Worm (Caenorhabditis elegans) whole organism, young adult: ENCODE data around the gene C26E6.12.
A peak's percentile ranks its signal among the peaks of the same experiment; 100 is the strongest.

Experiments
- C06A6.2 ChIP-seq: fragments of 200-800 bp; sonication (Bioruptor generic); conservative IDR thresholded peaks from 2 replicates; pipeline ENCODE4 v1.3.6; 2022; ENCODE audit warnings: missing genetic modification characterization, missing compliant biosample characterization
- C17E4.6 ChIP-seq: fragments of 200-800 bp; sonication (Bioruptor generic); IDR thresholded peaks from 2 replicates; pipeline ENCODE4 v1.3.6; 2022; ENCODE audit warnings: missing genetic modification reagents, missing genetic modification characterization, missing compliant biosample characterization
- D2030.7 ChIP-seq: fragments of 200-800 bp; sonication (Bioruptor generic); IDR thresholded peaks from 2 replicates; pipeline ENCODE4 v1.3.6; 2022; ENCODE audit warnings: missing genetic modification reagents, missing genetic modification characterization, missing compliant biosample characterization
- F10E7.11 ChIP-seq: sonication (generic microtip); optimal IDR thresholded peaks from 2 replicates; lab custom pipeline; 2017; ENCODE audit warnings: mild to moderate bottlenecking, missing genetic modification characterization, moderate library complexity, missing compliant biosample characterization
- F33H1.4 ChIP-seq: fragments of 200-800 bp; sonication (Bioruptor generic); IDR thresholded peaks from 2 replicates; pipeline ENCODE4 v1.3.6; 2022; ENCODE audit warnings: missing genetic modification reagents, missing genetic modification characterization, missing compliant biosample characterization
- F39B2.1 ChIP-seq: fragments of 200-800 bp; sonication (Bioruptor generic); IDR thresholded peaks from 2 replicates; pipeline ENCODE4 v1.3.6; 2022; ENCODE audit warnings: missing genetic modification reagents, missing genetic modification characterization, missing compliant biosample characterization
- F55B11.4 ChIP-seq: sonication (generic microtip); optimal IDR thresholded peaks from 2 replicates; lab custom pipeline; 2016; ENCODE audit warnings: missing compliant biosample characterization, missing genetic modification characterization, borderline replicate concordance; ENCODE audit not compliant: insufficient read depth
- F57A8.1 ChIP-seq: fragments of 200-800 bp; sonication (Bioruptor generic); optimal IDR thresholded peaks from 2 replicates; lab custom pipeline; 2018; ENCODE audit warnings: mild to moderate bottlenecking, missing genetic modification characterization, moderate library complexity, missing compliant biosample characterization
- K11D2.4 ChIP-seq: fragments of 200-800 bp; sonication (Bioruptor generic); IDR thresholded peaks from 2 replicates; pipeline ENCODE4 v1.3.6; 2022; ENCODE audit warnings: missing genetic modification reagents, missing genetic modification characterization, missing compliant biosample characterization
- K12H6.12 ChIP-seq: fragments of 200-800 bp; sonication (Bioruptor generic); optimal IDR thresholded peaks from 2 replicates; lab custom pipeline; 2018; ENCODE audit warnings: mild to moderate bottlenecking, missing genetic modification characterization, missing compliant biosample characterization
- T07F8.4 ChIP-seq: sonication (generic microtip); optimal IDR thresholded peaks from 2 replicates; lab custom pipeline; 2016; ENCODE audit warnings: mild to moderate bottlenecking, missing genetic modification characterization, moderate library complexity, missing compliant biosample characterization
- Y56A3A.18 ChIP-seq: fragments of 200-800 bp; sonication (Bioruptor generic); IDR thresholded peaks from 2 replicates; pipeline ENCODE4 v1.3.6; 2022; ENCODE audit warnings: missing genetic modification reagents, missing genetic modification characterization, missing compliant biosample characterization
- Y95B8A.8 ChIP-seq: fragments of 200-800 bp; sonication (Bioruptor generic); IDR thresholded peaks from 2 replicates; pipeline ENCODE4 v1.3.6; 2022; ENCODE audit warnings: missing genetic modification reagents, missing genetic modification characterization, missing compliant biosample characterization
- ama-1 ChIP-seq, 3 experiments: fragments of 150-350 bp in 1 of 3; sonication (generic microtip) in 2 of 3; optimal IDR thresholded peaks; 2 replicates each; lab custom pipeline; 2014 to 2018; ENCODE audit warnings: missing biosample characterization in 2 of 3, missing genetic modification characterization in 2 of 3, missing genetic modification reagents in 2 of 3
- aptf-2 ChIP-seq: fragments of 200-800 bp; sonication (Bioruptor generic); conservative IDR thresholded peaks from 2 replicates; pipeline ENCODE4 v1.3.6; 2022; ENCODE audit warnings: missing genetic modification reagents, missing genetic modification characterization, missing compliant biosample characterization
- aptf-3 ChIP-seq: fragments of 200-800 bp; sonication (Bioruptor generic); IDR thresholded peaks from 2 replicates; pipeline ENCODE4 v1.3.6; 2022; ENCODE audit warnings: missing genetic modification characterization, missing compliant biosample characterization
- atf-7 ChIP-seq: sonication (generic microtip); optimal IDR thresholded peaks from 2 replicates; lab custom pipeline; 2017; ENCODE audit warnings: mild to moderate bottlenecking, missing genetic modification characterization, missing compliant biosample characterization
- athp-1 ChIP-seq: sonication (generic microtip); optimal IDR thresholded peaks from 2 replicates; lab custom pipeline; 2017; ENCODE audit warnings: mild to moderate bottlenecking, missing genetic modification characterization, missing compliant biosample characterization
- ccch-3 ChIP-seq: fragments of 200-800 bp; sonication (Bioruptor generic); optimal IDR thresholded peaks from 2 replicates; lab custom pipeline; 2018; ENCODE audit warnings: mild to moderate bottlenecking, missing genetic modification characterization, missing compliant biosample characterization
- cebp-1 ChIP-seq, 2 experiments: fragments of 200-800 bp in 1 of 2; sonication (Bioruptor generic) in 1 of 2; sonication (generic microtip) in 1 of 2; IDR thresholded peaks in 1 of 2; optimal IDR thresholded peaks in 1 of 2; 2 replicates each; pipeline versions ENCODE4 v1.3.6 to Lab custom; 2017 to 2022; ENCODE audit warnings: missing compliant biosample characterization in 2 of 2, missing genetic modification characterization in 2 of 2, mild to moderate bottlenecking in 1 of 2, missing genetic modification reagents in 1 of 2, moderate library complexity in 1 of 2
- ceh-27 ChIP-seq: fragments of 200-800 bp; sonication (Bioruptor generic); optimal IDR thresholded peaks from 2 replicates; lab custom pipeline; 2018; ENCODE audit warnings: mild to moderate bottlenecking, missing genetic modification characterization, moderate library complexity, missing compliant biosample characterization
- ceh-40 ChIP-seq: fragments of 200-800 bp; sonication (Bioruptor generic); IDR thresholded peaks from 2 replicates; pipeline ENCODE4 v1.3.6; 2022; ENCODE audit warnings: missing genetic modification characterization, missing compliant biosample characterization
- chd-7 ChIP-seq: sonication (generic microtip); optimal IDR thresholded peaks from 2 replicates; lab custom pipeline; 2016; ENCODE audit warnings: mild to moderate bottlenecking, missing genetic modification characterization, moderate library complexity, missing compliant biosample characterization
- die-1 ChIP-seq: sonication (generic microtip); optimal IDR thresholded peaks from 2 replicates; lab custom pipeline; 2016; ENCODE audit warnings: missing genotype, mild to moderate bottlenecking, missing genetic modification characterization, missing compliant biosample characterization
- egrh-3 ChIP-seq: fragments of 200-800 bp; sonication (Bioruptor generic); IDR thresholded peaks from 2 replicates; pipeline ENCODE4 v1.3.6; 2022; ENCODE audit warnings: missing genetic modification reagents, missing genetic modification characterization, missing compliant biosample characterization
- ets-4 ChIP-seq: fragments of 200-800 bp; sonication (Bioruptor generic); optimal IDR thresholded peaks from 2 replicates; lab custom pipeline; 2018; ENCODE audit warnings: mild to moderate bottlenecking, missing genetic modification characterization, missing compliant biosample characterization
- him-1 ChIP-seq: sonication (generic microtip); optimal IDR thresholded peaks from 2 replicates; lab custom pipeline; 2016; ENCODE audit warnings: missing genotype, missing genetic modification reagents, missing genetic modification characterization, missing compliant biosample characterization
- let-526 ChIP-seq: fragments of 200-800 bp; sonication (Bioruptor generic); IDR thresholded peaks from 2 replicates; pipeline ENCODE4 v1.3.6; 2022; ENCODE audit warnings: missing genetic modification reagents, missing genetic modification characterization, missing compliant biosample characterization
- lin-26 ChIP-seq: fragments of 200-800 bp; sonication (Bioruptor generic); IDR thresholded peaks from 2 replicates; pipeline ENCODE4 v1.3.6; 2022; ENCODE audit warnings: missing genetic modification reagents, missing genetic modification characterization, missing compliant biosample characterization
- madf-3 ChIP-seq: fragments of 200-800 bp; sonication (Bioruptor generic); IDR thresholded peaks from 2 replicates; pipeline ENCODE4 v1.3.6; 2022; ENCODE audit warnings: missing genetic modification reagents, missing genetic modification characterization, missing compliant biosample characterization
- madf-8 ChIP-seq: fragments of 200-800 bp; sonication (Bioruptor generic); conservative IDR thresholded peaks from 2 replicates; pipeline ENCODE4 v1.3.6; 2022; ENCODE audit warnings: missing genetic modification reagents, missing genetic modification characterization, missing compliant biosample characterization
- mes-4 ChIP-seq: sonication (generic microtip); optimal IDR thresholded peaks from 2 replicates; lab custom pipeline; 2016; ENCODE audit warnings: missing genotype, missing genetic modification characterization, missing compliant biosample characterization
- nfya-1 ChIP-seq: sonication (generic microtip); optimal IDR thresholded peaks from 2 replicates; lab custom pipeline; 2017; ENCODE audit warnings: antibody characterized with exemption, missing compliant biosample characterization, missing genetic modification characterization, borderline replicate concordance; ENCODE audit not compliant: insufficient read depth
- nhr-179 ChIP-seq: sonication (generic microtip); optimal IDR thresholded peaks from 2 replicates; lab custom pipeline; 2016; ENCODE audit warnings: mild to moderate bottlenecking, missing genetic modification characterization, missing compliant biosample characterization
- nhr-27 ChIP-seq: fragments of 200-800 bp; sonication (Bioruptor generic); optimal IDR thresholded peaks from 2 replicates; lab custom pipeline; 2018; ENCODE audit warnings: mild to moderate bottlenecking, missing genetic modification characterization, moderate library complexity, missing compliant biosample characterization
- nhr-80 ChIP-seq: sonication (generic microtip); optimal IDR thresholded peaks from 2 replicates; lab custom pipeline; 2016; ENCODE audit warnings: missing genetic modification characterization, missing compliant biosample characterization
- nhr-90 ChIP-seq: sonication (generic microtip); optimal IDR thresholded peaks from 2 replicates; lab custom pipeline; 2016; ENCODE audit warnings: missing genotype, mild to moderate bottlenecking, missing genetic modification characterization, missing compliant biosample characterization
- pbrm-1 ChIP-seq: fragments of 200-800 bp; sonication (Bioruptor generic); IDR thresholded peaks from 2 replicates; pipeline ENCODE4 v1.3.6; 2022; ENCODE audit warnings: missing genetic modification reagents, missing genetic modification characterization, missing compliant biosample characterization
- rec-8 ChIP-seq, 2 experiments: sonication (generic microtip); optimal IDR thresholded peaks; 2 replicates each; lab custom pipeline; 2016; ENCODE audit warnings: mild to moderate bottlenecking in 2 of 2, missing genetic modification characterization in 2 of 2, missing genetic modification reagents in 2 of 2, missing genotype in 2 of 2, missing biosample characterization in 1 of 2, missing compliant biosample characterization in 1 of 2, moderate library complexity in 1 of 2
- snpc-4 ChIP-seq, 5 experiments: fragments of 150-350 bp in 1 of 5; sonication (generic microtip) in 4 of 5; optimal IDR thresholded peaks; 2 replicates each; lab custom pipeline; 2014 to 2018; ENCODE audit warnings: missing genetic modification characterization in 5 of 5, missing biosample characterization in 3 of 5, antibody characterized with exemption in 2 of 5, mild to moderate bottlenecking in 2 of 5, missing compliant biosample characterization in 2 of 5, missing genotype in 2 of 5, moderate library complexity in 2 of 5, missing genetic modification reagents in 1 of 5
- somi-1 ChIP-seq: fragments of 200-800 bp; sonication (Bioruptor generic); optimal IDR thresholded peaks from 2 replicates; lab custom pipeline; 2018; ENCODE audit warnings: mild to moderate bottlenecking, missing genetic modification characterization, missing compliant biosample characterization
- tbp1 ChIP-seq: fragments of 200-800 bp; sonication (Bioruptor generic); optimal IDR thresholded peaks from 2 replicates; lab custom pipeline; 2018; ENCODE audit warnings: mild to moderate bottlenecking, missing genetic modification characterization, missing compliant biosample characterization
- unc-62 ChIP-seq: fragments of 150-350 bp; optimal IDR thresholded peaks from 2 replicates; lab custom pipeline; 2014; ENCODE audit warnings: missing biosample characterization, missing genetic modification reagents, missing genetic modification characterization
- ztf-28 ChIP-seq: fragments of 200-800 bp; sonication (Bioruptor generic); IDR thresholded peaks from 2 replicates; pipeline ENCODE4 v1.3.6; 2022; ENCODE audit warnings: missing genetic modification reagents, missing genetic modification characterization, missing compliant biosample characterization
- ztf-3 ChIP-seq: fragments of 200-800 bp; sonication (Bioruptor generic); optimal IDR thresholded peaks from 2 replicates; lab custom pipeline; 2018; ENCODE audit warnings: mild to moderate bottlenecking, missing genetic modification characterization, missing compliant biosample characterization
- ztf-6 ChIP-seq: fragments of 200-800 bp; sonication (Bioruptor generic); IDR thresholded peaks from 2 replicates; pipeline ENCODE4 v1.3.6; 2022; ENCODE audit warnings: missing genetic modification reagents, missing genetic modification characterization, missing compliant biosample characterization

C26E6.12 gene

ce11 chrIII:4930154-4930679 is 1.8 kb downstream of the C26E6.12 start, which contains the start of gene set-2 (continued):
- peak; percentile 75 for TF ChIP-seq athp-1
- TF ChIP-seq Y95B8A.8 (GFP tag; lab: Robert Waterston, UW), result peak; percentile 89
- TF ChIP-seq C17E4.6 (GFP tag; lab: Robert Waterston, UW), result peak; percentile 59; the same call in 1 of the 2 replicates
- TF ChIP-seq madf-3 (GFP tag; lab: Robert Waterston, UW), result peak; percentile 89
- no peak for TF ChIP-seq ama-1 (optimal IDR thresholded peaks at IDR 0.05; lab: Kevin White, UChicago)
- no peak for TF ChIP-seq ama-1 (GFP tag; optimal IDR thresholded peaks at IDR 0.05; lab: Kevin White, UChicago)
- TF ChIP-seq atf-7 (tag; lab: Kevin White, UChicago), result no peak
- TF ChIP-seq rec-8 (tag; optimal IDR thresholded peaks at IDR 0.05; lab: Kevin White, UChicago), result peak; percentile 52 to 80
- no peak for TF ChIP-seq nfya-1 (tag; lab: Kevin White, UChicago)
- no peak for TF ChIP-seq Y56A3A.18
- no peak for TF ChIP-seq die-1 (tag; lab: Kevin White, UChicago)
- TF ChIP-seq egrh-3, result peak; percentile 43; the same call in 1 of the 2 replicates
- no peak for TF ChIP-seq nhr-90
- no peak for TF ChIP-seq mes-4
- no peak for TF ChIP-seq unc-62 (GFP tag; lab: Kevin White, UChicago)
- TF ChIP-seq him-1, result peak; percentile 3
- TF ChIP-seq C06A6.2 (GFP tag; lab: Robert Waterston, UW), result no peak
- TF ChIP-seq ccch-3 (GFP tag; lab: Kevin White, UChicago), result no peak
- 0 out of 2 replicates have a peak, but pooled peaks have one; percentile 41 for TF ChIP-seq aptf-2 (GFP tag; lab: Robert Waterston, UW)
- no peak for TF ChIP-seq ztf-6 (GFP tag; lab: Robert Waterston, UW)
- TF ChIP-seq snpc-4 (GFP tag; optimal IDR thresholded peaks at IDR 0.05; lab: Kevin White, UChicago), result peak; percentile 16
- peak in 1 of 4 experiments; percentile 37 for TF ChIP-seq snpc-4 (tag; optimal IDR thresholded peaks at IDR 0.05; lab: Kevin White, UChicago)
- TF ChIP-seq lin-26 (GFP tag; lab: Robert Waterston, UW), result 0 out of 2 replicates have a peak, but pooled peaks have one; percentile 39
- peak; percentile 59 for TF ChIP-seq K12H6.12
- TF ChIP-seq T07F8.4 (tag; lab: Kevin White, UChicago), result no peak
- TF ChIP-seq somi-1 (GFP tag; lab: Kevin White, UChicago), result no peak
- peak; percentile 58; the same call in 1 of the 2 replicates for TF ChIP-seq K11D2.4 (GFP tag; lab: Robert Waterston, UW)
- TF ChIP-seq ceh-27 (GFP tag; lab: Kevin White, UChicago), result peak; percentile 88
- TF ChIP-seq pbrm-1 (GFP tag; lab: Robert Waterston, UW), result peak; percentile 65; the same call in 1 of the 2 replicates
- no peak for TF ChIP-seq F57A8.1 (GFP tag; lab: Kevin White, UChicago)
- TF ChIP-seq madf-8, result peak; percentile 77
- peak; percentile 76 for TF ChIP-seq F33H1.4 (GFP tag; lab: Robert Waterston, UW)
- peak; percentile 81; the same call in 1 of the 2 replicates for TF ChIP-seq ztf-28
- peak; percentile 48 for TF ChIP-seq tbp1
- no peak for TF ChIP-seq nhr-27 (tag; lab: Kevin White, UChicago)
- TF ChIP-seq aptf-3, result no peak
- TF ChIP-seq ceh-40 (GFP tag; lab: Robert Waterston, UW), result peak; percentile 54; the same call in 1 of the 2 replicates
- no peak for TF ChIP-seq ztf-3 (GFP tag; lab: Kevin White, UChicago)
- no peak for TF ChIP-seq F55B11.4 (tag; lab: Kevin White, UChicago)
- no peak for TF ChIP-seq ets-4 (GFP tag; lab: Kevin White, UChicago)
- TF ChIP-seq nhr-80 (tag; lab: Kevin White, UChicago), result peak; percentile 30
- TF ChIP-seq cebp-1 (GFP tag; IDR thresholded peaks at IDR 0.05; lab: Robert Waterston, UW), result no peak
- TF ChIP-seq cebp-1 (tag; optimal IDR thresholded peaks at IDR 0.05; lab: Kevin White, UChicago), result peak; percentile 67
- no peak for TF ChIP-seq nhr-179 (tag; lab: Kevin White, UChicago)
- peak; percentile 86 for TF ChIP-seq let-526 (GFP tag; lab: Robert Waterston, UW)
- peak; percentile 19 for TF ChIP-seq chd-7
- TF ChIP-seq F10E7.11, result peak; percentile 38
- peak; percentile 81; the same call in 1 of the 2 replicates for TF ChIP-seq F39B2.1 (GFP tag; lab: Robert Waterston, UW)
- peak; percentile 80 for TF ChIP-seq D2030.7 (GFP tag; lab: Robert Waterston, UW)
